Fruit fly (Drosophila melanogaster) whole organism: ENCODE measurements around the gene CG31897.

Experiments used
- CG8478 ChIP-seq: fragments of >200 bp; optimal IDR thresholded peaks from 2 replicates; lab custom pipeline; 2018; ENCODE audit warnings: inconsistent platforms
- Dll ChIP-seq: fragments of >200 bp; optimal IDR thresholded peaks from 2 replicates; lab custom pipeline; 2017
- EcR ChIP-seq, 2 experiments: fragments of >200 bp; optimal IDR thresholded peaks; 2 replicates each; lab custom pipeline; 2017; ENCODE audit warnings: missing biosample characterization in 2 of 2, missing genetic modification characterization in 2 of 2, missing genetic modification reagents in 2 of 2
- pan ChIP-seq: fragments of >200 bp; optimal IDR thresholded peaks from 2 replicates; lab custom pipeline; 2017
- psq ChIP-seq: fragments of >200 bp; optimal IDR thresholded peaks from 2 replicates; lab custom pipeline; 2017
- usp ChIP-seq: fragments of >200 bp; optimal IDR thresholded peaks from 2 replicates; lab custom pipeline; 2017; ENCODE audit warnings: missing biosample characterization, missing genetic modification characterization, mixed read lengths

- TF ChIP-seq psq (lab: Kevin White, UChicago) (no peak), Dll (lab: Kevin White, UChicago) (no peak), EcR (GFP tag; optimal IDR thresholded peaks at IDR 0.05; lab: Kevin White, UChicago) (no peak), pan (lab: Kevin White, UChicago) (no peak), usp (GFP tag; lab: Kevin White, UChicago) (no peak), CG8478 (lab: Kevin White, UChicago) (no peak)
Measured at dm6 chr2L:8402928-8403285, 39.3 kb upstream of the CG31897 start, which contains the start of gene fy.
